Worm (Caenorhabditis elegans): Measurements from ENCODE around the gene ZK380.2.

DNA sequence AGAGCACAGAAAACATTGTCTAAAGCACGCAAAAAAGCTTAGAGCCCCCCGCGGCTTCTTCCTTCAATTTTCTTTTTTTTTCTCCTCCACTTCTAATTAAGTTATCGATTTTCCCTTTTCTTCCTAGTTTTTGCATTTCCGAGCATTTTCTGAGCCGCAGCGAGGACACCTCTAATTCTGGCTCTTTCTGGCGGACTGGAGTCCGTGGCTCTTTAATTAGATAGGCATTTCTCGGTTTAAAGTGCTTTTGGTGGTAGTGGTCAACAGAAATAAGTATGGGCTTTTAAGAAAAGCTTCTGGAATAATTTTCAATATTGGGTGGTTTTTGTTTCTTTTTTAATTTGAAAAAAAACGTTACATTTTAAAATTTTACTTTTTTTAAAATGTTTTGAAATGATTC is 29.7 kb upstream of the ZK380.2 start:
- TF ChIP-seq lsy-2 (tag; optimal IDR thresholded peaks at IDR 0.05) (no peak), unc-39 (tag; optimal IDR thresholded peaks at IDR 0.05) (no peak)

Measured in whole organism, mixed stage, embryonic.